Worm (Caenorhabditis elegans): ENCODE measurements around the gene str-185.

The str-185 gene

ce11 chrIV:4429901-4430300 lies at the start of gene str-185, which contains the start of gene R08C7.5:
str-185 (minus strand) TSS chrIV:4430001.
R08C7.5 (plus strand) TSS chrIV:4430229.
- TF ChIP-seq him-1 (tag; optimal IDR thresholded peaks at IDR 0.05) (no peak), W03F9.2 (tag; optimal IDR thresholded peaks at IDR 0.05) (no peak), dao-5 (tag; optimal IDR thresholded peaks at IDR 0.05) (no peak)

- TF ChIP-seq W03F9.2 (tag; optimal IDR thresholded peaks at IDR 0.05) (no peak), dao-5 (tag; optimal IDR thresholded peaks at IDR 0.05) (no peak), him-1 (tag; optimal IDR thresholded peaks at IDR 0.05) (no peak)
Measured at ce11 chrIV:4478612-4479011, 48.8 kb upstream of the str-185 start.

ce11 chrIV:4477009-4477471 lies 47.2 kb upstream of the str-185 start, which contains the start of gene M01H9.3:
M01H9.3 (minus strand) TSS chrIV:4477059.
- TF ChIP-seq W03F9.2 (tag; optimal IDR thresholded peaks at IDR 0.05) (no peak), dao-5 (tag; optimal IDR thresholded peaks at IDR 0.05) (no peak), him-1 (tag; optimal IDR thresholded peaks at IDR 0.05) (no peak)

ce11 chrIV:4475362-4476086 lies 45.7 kb upstream of the str-185 start:
- no peak for TF ChIP-seq W03F9.2 (tag; optimal IDR thresholded peaks at IDR 0.05)
- TF ChIP-seq dao-5 (tag; optimal IDR thresholded peaks at IDR 0.05) = no peak
- TF ChIP-seq him-1 (tag; optimal IDR thresholded peaks at IDR 0.05) = no peak

ce11 chrIV:4473767-4474166 lies 44.0 kb upstream of the str-185 start:
- TF ChIP-seq W03F9.2 (tag; optimal IDR thresholded peaks at IDR 0.05) (no peak), him-1 (tag; optimal IDR thresholded peaks at IDR 0.05) (no peak), dao-5 (tag; optimal IDR thresholded peaks at IDR 0.05) (no peak)

ce11 chrIV:4472418-4473173 lies 42.8 kb upstream of the str-185 start:
- TF ChIP-seq W03F9.2 (tag; optimal IDR thresholded peaks at IDR 0.05) (no peak), dao-5 (tag; optimal IDR thresholded peaks at IDR 0.05) (no peak), him-1 (tag; optimal IDR thresholded peaks at IDR 0.05) (no peak)

ce11 chrIV:4470885-4471772 lies 41.3 kb upstream of the str-185 start:
- TF ChIP-seq W03F9.2 (tag; optimal IDR thresholded peaks at IDR 0.05) (peak; percentile 4), him-1 (tag; optimal IDR thresholded peaks at IDR 0.05) (no peak), dao-5 (tag; optimal IDR thresholded peaks at IDR 0.05) (no peak)

- TF ChIP-seq him-1 (tag; optimal IDR thresholded peaks at IDR 0.05) (peak; percentile 3), W03F9.2 (tag; optimal IDR thresholded peaks at IDR 0.05) (peak; percentile 27), dao-5 (tag; optimal IDR thresholded peaks at IDR 0.05) (peak; percentile 25)
Measured at ce11 chrIV:4469770-4470709, 40.2 kb upstream of the str-185 start.

ce11 chrIV:4469055-4469454 lies 39.3 kb upstream of the str-185 start:
- TF ChIP-seq him-1 (tag; optimal IDR thresholded peaks at IDR 0.05) (no peak), dao-5 (tag; optimal IDR thresholded peaks at IDR 0.05) (no peak)

ce11 chrIV:4468046-4468727 lies 38.4 kb upstream of the str-185 start:
- peak; percentile 17 for TF ChIP-seq W03F9.2 (tag; optimal IDR thresholded peaks at IDR 0.05)
- no peak for TF ChIP-seq dao-5 (tag; optimal IDR thresholded peaks at IDR 0.05)
- peak; percentile 18 for TF ChIP-seq him-1 (tag; optimal IDR thresholded peaks at IDR 0.05)

ce11 chrIV:4465184-4465583 lies 35.4 kb upstream of the str-185 start, which contains the start of gene M01H9.5:
M01H9.5 (plus strand) TSS chrIV:4465484.
- TF ChIP-seq W03F9.2 (tag; optimal IDR thresholded peaks at IDR 0.05) = no peak
- no peak for TF ChIP-seq him-1 (tag; optimal IDR thresholded peaks at IDR 0.05)
- TF ChIP-seq dao-5 (tag; optimal IDR thresholded peaks at IDR 0.05) = no peak

- TF ChIP-seq him-1 (tag; optimal IDR thresholded peaks at IDR 0.05) = no peak
- TF ChIP-seq W03F9.2 (tag; optimal IDR thresholded peaks at IDR 0.05) = no peak
- no peak for TF ChIP-seq dao-5 (tag; optimal IDR thresholded peaks at IDR 0.05)
Measured at ce11 chrIV:4463132-4463531, 33.3 kb upstream of the str-185 start, which contains the start of gene M01H9.2. M01H9.2 (minus strand) TSS chrIV:4463232.
